Worm (Caenorhabditis elegans): ENCODE data around the gene nhr-249.

ce11 chrIV:6999206-6999605 lies 26.9 kb upstream of the nhr-249 start, which contains the start of gene C25A8.5:
- TF ChIP-seq klf-2 (GFP tag; conservative IDR thresholded peaks at IDR 0.05) (no peak), ztf-29 (GFP tag; IDR thresholded peaks at IDR 0.05) (no peak)

Measured in whole organism, midembryonic.